Fruit fly (Drosophila melanogaster): ENCODE measurements around the gene Mur18B.

The Mur18B gene

dm6 chrX:19243379-19243834 lies 30.4 kb downstream of the Mur18B start, which contains the start of gene CG7889 (continued):
- no peak for TF ChIP-seq sug (tag; optimal IDR thresholded peaks at IDR 0.05)
- no peak for TF ChIP-seq CHES-1-like (GFP tag; optimal IDR thresholded peaks at IDR 0.05)
- TF ChIP-seq Dp (GFP tag; optimal IDR thresholded peaks at IDR 0.05): no peak
- no peak for TF ChIP-seq crc (GFP tag; optimal IDR thresholded peaks at IDR 0.05)
- TF ChIP-seq CG2678 (tag; optimal IDR thresholded peaks at IDR 0.05): peak; percentile 61
- TF ChIP-seq Camta (GFP tag; optimal IDR thresholded peaks at IDR 0.05): peak; percentile 31
- TF ChIP-seq CG14965 (GFP tag; optimal IDR thresholded peaks at IDR 0.05; ENCODE audit: borderline replicate concordance): no peak
- no peak for TF ChIP-seq H15 (GFP tag; IDR thresholded peaks at IDR 0.05)
- no peak for TF ChIP-seq lbe (GFP tag; optimal IDR thresholded peaks at IDR 0.05)
- no peak for TF ChIP-seq bsh (GFP tag; optimal IDR thresholded peaks at IDR 0.05)
- peak; percentile 28; the same call in 1 of the 2 replicates for TF ChIP-seq CG9932 (GFP tag; IDR thresholded peaks at IDR 0.05)
- TF ChIP-seq CG1603 (tag; optimal IDR thresholded peaks at IDR 0.05): peak; percentile 64
- no peak for TF ChIP-seq pb (GFP tag; optimal IDR thresholded peaks at IDR 0.05)
- no peak for TF ChIP-seq Doc2 (GFP tag; IDR thresholded peaks at IDR 0.05)
- peak; percentile 89 for TF ChIP-seq wek (GFP tag; optimal IDR thresholded peaks at IDR 0.05)
- no peak for TF ChIP-seq Gug (GFP tag; IDR thresholded peaks at IDR 0.05)
- TF ChIP-seq Hsf (GFP tag; optimal IDR thresholded peaks at IDR 0.05): peak; percentile 6
- TF ChIP-seq Abd-B (GFP tag; optimal IDR thresholded peaks at IDR 0.05): peak; percentile 2
- no peak for TF ChIP-seq org-1 (GFP tag; optimal IDR thresholded peaks at IDR 0.05)
- no peak for TF ChIP-seq CG4707 (GFP tag; optimal IDR thresholded peaks at IDR 0.05)
- no peak for TF ChIP-seq Optix (GFP tag; IDR thresholded peaks at IDR 0.05)
- peak; percentile 18 for TF ChIP-seq CG10147 (GFP tag; optimal IDR thresholded peaks at IDR 0.05)
- TF ChIP-seq jing (GFP tag; optimal IDR thresholded peaks at IDR 0.05): no peak
- peak; percentile 81 for TF ChIP-seq Med (GFP tag)
- TF ChIP-seq gce (GFP tag; IDR thresholded peaks at IDR 0.05): no peak
- TF ChIP-seq CG1024 (GFP tag; IDR thresholded peaks at IDR 0.05): no peak; the same call in 1 of the 2 replicates
- TF ChIP-seq fd96Cb (tag; optimal IDR thresholded peaks at IDR 0.05): peak; percentile 11
- no peak for TF ChIP-seq cato (GFP tag; optimal IDR thresholded peaks at IDR 0.05; ENCODE audit: borderline replicate concordance)
- TF ChIP-seq CG3838 (GFP tag; optimal IDR thresholded peaks at IDR 0.05): no peak
- TF ChIP-seq ara (GFP tag; IDR thresholded peaks at IDR 0.05): no peak
- no peak for TF ChIP-seq CG3726 (GFP tag; IDR thresholded peaks at IDR 0.05)
- TF ChIP-seq fd64A (GFP tag; optimal IDR thresholded peaks at IDR 0.05): no peak
- TF ChIP-seq CG4360 (GFP tag; IDR thresholded peaks at IDR 0.05): no peak
- TF ChIP-seq CG12236 (GFP tag; optimal IDR thresholded peaks at IDR 0.05): no peak
- TF ChIP-seq NFAT (GFP tag; IDR thresholded peaks at IDR 0.05): no peak
- TF ChIP-seq CG14667 (GFP tag; IDR thresholded peaks at IDR 0.05): no peak
- TF ChIP-seq jumu (GFP tag; optimal IDR thresholded peaks at IDR 0.05): peak; percentile 15
- no peak for TF ChIP-seq CG11723 (GFP tag; optimal IDR thresholded peaks at IDR 0.05)
- TF ChIP-seq shn (GFP tag; optimal IDR thresholded peaks at IDR 0.05): no peak
- TF ChIP-seq CG13424 (tag; optimal IDR thresholded peaks at IDR 0.05): peak; percentile 54
- TF ChIP-seq Spps (tag; optimal IDR thresholded peaks at IDR 0.05): no peak
- no peak for TF ChIP-seq chm (GFP tag; IDR thresholded peaks at IDR 0.05)
- no peak for TF ChIP-seq CG2116 (GFP tag; optimal IDR thresholded peaks at IDR 0.05)
- 0 out of 2 replicates have a peak, but pooled peaks have one; percentile 34 for TF ChIP-seq Ptx1 (GFP tag; IDR thresholded peaks at IDR 0.05)
- TF ChIP-seq CG12769 (tag; optimal IDR thresholded peaks at IDR 0.05): peak; percentile 16
- TF ChIP-seq bowl (GFP tag; IDR thresholded peaks at IDR 0.05): no peak
- no peak for TF ChIP-seq CG5953 (GFP tag; IDR thresholded peaks at IDR 0.05)
- no peak for TF ChIP-seq zf30C (GFP tag; optimal IDR thresholded peaks at IDR 0.05)
- no peak for TF ChIP-seq Doc3 (GFP tag; IDR thresholded peaks at IDR 0.05; ENCODE audit: partially characterized antibody)
- no peak for TF ChIP-seq hth (optimal IDR thresholded peaks at IDR 0.05)
- no peak for TF ChIP-seq Six4 (GFP tag; optimal IDR thresholded peaks at IDR 0.05)
- peak; percentile 98 for TF ChIP-seq D19A (tag; optimal IDR thresholded peaks at IDR 0.05)
